Worm (Caenorhabditis elegans) whole organism, L1 larva: ENCODE data around the gene F57F5.3.

Experiments
- C16A3.4 ChIP-seq: fragments of 150-350 bp; optimal IDR thresholded peaks from 2 replicates; lab custom pipeline; 2014; ENCODE audit warnings: missing biosample characterization, missing genetic modification characterization
- C34B4.2 ChIP-seq: sonication (generic microtip); optimal IDR thresholded peaks from 2 replicates; lab custom pipeline; 2017; ENCODE audit warnings: mild to moderate bottlenecking, missing genetic modification characterization, missing compliant biosample characterization
- F16B12.6 ChIP-seq: fragments of 150-350 bp; optimal IDR thresholded peaks from 2 replicates; lab custom pipeline; 2014; ENCODE audit warnings: missing biosample characterization, missing genetic modification characterization
- alr-1 ChIP-seq: fragments of 200-800 bp; sonication (Bioruptor generic); optimal IDR thresholded peaks from 2 replicates; lab custom pipeline; 2018; ENCODE audit warnings: borderline replicate concordance, mild to moderate bottlenecking, missing genetic modification characterization, missing compliant biosample characterization
- blmp-1 ChIP-seq: fragments of 150-350 bp; optimal IDR thresholded peaks from 2 replicates; lab custom pipeline; 2014; ENCODE audit warnings: missing biosample characterization, missing genetic modification characterization
- ceh-82 ChIP-seq, 3 experiments: fragments of 150-350 bp in 1 of 3; sonication (generic microtip) in 2 of 3; optimal IDR thresholded peaks; 2 replicates each; lab custom pipeline; 2014 to 2017; ENCODE audit warnings: missing biosample characterization in 3 of 3, missing genetic modification characterization in 3 of 3
- dpl-1 ChIP-seq, 3 experiments: fragments of 150-350 bp in 2 of 3; sonication (generic microtip) in 1 of 3; optimal IDR thresholded peaks; 2 replicates each; lab custom pipeline; 2014 to 2017; ENCODE audit warnings: missing biosample characterization in 3 of 3, missing genetic modification characterization in 3 of 3, missing genetic modification reagents in 3 of 3
- egl-13 ChIP-seq: sonication (generic microtip); optimal IDR thresholded peaks from 2 replicates; lab custom pipeline; 2016; ENCODE audit warnings: missing genotype, missing genetic modification reagents, missing genetic modification characterization, missing compliant biosample characterization
- egl-27 ChIP-seq, 2 experiments: fragments of 150-350 bp in 1 of 2; sonication (generic microtip); optimal IDR thresholded peaks; 3 replicates each; lab custom pipeline; 2017 to 2018; ENCODE audit warnings: missing biosample characterization in 2 of 2, missing genetic modification characterization in 2 of 2, missing genetic modification reagents in 2 of 2
- elt-2 ChIP-seq: sonication (generic microtip); optimal IDR thresholded peaks from 2 replicates; lab custom pipeline; 2016; ENCODE audit warnings: missing genetic modification characterization, mild to moderate bottlenecking, inconsistent platforms, missing compliant biosample characterization, missing genetic modification reagents
- elt-3 ChIP-seq, 6 experiments: fragments of 150-350 bp in 1 of 6; sonication (generic microtip); optimal IDR thresholded peaks; 2 replicates each; lab custom pipeline; 2017 to 2018; ENCODE audit warnings: missing biosample characterization in 6 of 6, missing genetic modification characterization in 6 of 6, inconsistent platforms in 1 of 6
- ets-5 ChIP-seq: fragments of 200-800 bp; sonication (Bioruptor generic); IDR thresholded peaks from 2 replicates; pipeline ENCODE4 v1.3.6; 2022; ENCODE audit warnings: missing genetic modification characterization, missing compliant biosample characterization
- fos-1 ChIP-seq: fragments of 150-350 bp; optimal IDR thresholded peaks from 2 replicates; lab custom pipeline; 2014; ENCODE audit warnings: missing biosample characterization, missing genetic modification characterization
- hlh-4 ChIP-seq: sonication (generic microtip); optimal IDR thresholded peaks from 2 replicates; lab custom pipeline; 2016; ENCODE audit warnings: mild to moderate bottlenecking, missing genetic modification characterization, missing compliant biosample characterization
- hpl-2 ChIP-seq: fragments of 150-350 bp; optimal IDR thresholded peaks from 2 replicates; lab custom pipeline; 2014; ENCODE audit warnings: missing biosample characterization, missing genetic modification reagents, missing genetic modification characterization
- irx-1 ChIP-seq: sonication (generic microtip); optimal IDR thresholded peaks from 2 replicates; lab custom pipeline; 2016; ENCODE audit warnings: missing genetic modification characterization, missing compliant biosample characterization
- isw-1 ChIP-seq: fragments of 200-800 bp; sonication (Bioruptor generic); IDR thresholded peaks from 2 replicates; pipeline ENCODE4 v1.3.6; 2022; ENCODE audit warnings: missing genetic modification characterization, missing compliant biosample characterization
- lin-13 ChIP-seq: fragments of 150-350 bp; optimal IDR thresholded peaks from 2 replicates; lab custom pipeline; 2014; ENCODE audit warnings: missing biosample characterization, missing genetic modification reagents, missing genetic modification characterization
- lin-14 ChIP-seq: fragments of 200-800 bp; sonication (Bioruptor generic); optimal IDR thresholded peaks from 2 replicates; lab custom pipeline; 2018; ENCODE audit warnings: mild to moderate bottlenecking, missing genetic modification characterization, moderate library complexity, missing compliant biosample characterization
- lin-15B ChIP-seq: fragments of 150-350 bp; sonication (generic microtip); optimal IDR thresholded peaks from 3 replicates; lab custom pipeline; 2014; ENCODE audit warnings: missing biosample characterization, missing genetic modification characterization
- mab-9 ChIP-seq: fragments of 200-800 bp; sonication (Bioruptor generic); IDR thresholded peaks from 2 replicates; pipeline ENCODE4 v1.3.6; 2022; ENCODE audit warnings: missing genetic modification reagents, missing genetic modification characterization, missing compliant biosample characterization
- mdl-1 ChIP-seq, 2 experiments: fragments of 150-350 bp; optimal IDR thresholded peaks; 2 replicates each; lab custom pipeline; 2014 to 2017; ENCODE audit warnings: missing biosample characterization in 2 of 2, missing genetic modification characterization in 2 of 2, inconsistent platforms in 1 of 2
- mef-2 ChIP-seq: fragments of 150-350 bp; optimal IDR thresholded peaks from 2 replicates; lab custom pipeline; 2014; ENCODE audit warnings: missing biosample characterization, missing genetic modification characterization
- mep-1 ChIP-seq: fragments of 150-350 bp; optimal IDR thresholded peaks from 2 replicates; lab custom pipeline; 2014; ENCODE audit warnings: missing biosample characterization, missing genetic modification characterization
- nhr-12 ChIP-seq: sonication (generic microtip); optimal IDR thresholded peaks from 2 replicates; lab custom pipeline; 2017; ENCODE audit warnings: missing biosample characterization, missing genetic modification characterization
- nhr-19 ChIP-seq: fragments of 200-800 bp; sonication (Bioruptor generic); conservative IDR thresholded peaks from 2 replicates; pipeline ENCODE4 v1.3.6; 2022; ENCODE audit warnings: missing genetic modification characterization, missing compliant biosample characterization
- nhr-20 ChIP-seq: sonication (generic microtip); optimal IDR thresholded peaks from 2 replicates; lab custom pipeline; 2016; ENCODE audit warnings: mild to moderate bottlenecking, missing genetic modification characterization, missing compliant biosample characterization
- nhr-28 ChIP-seq: fragments of 150-350 bp; optimal IDR thresholded peaks from 2 replicates; lab custom pipeline; 2014; ENCODE audit warnings: missing biosample characterization, missing genetic modification characterization
- nhr-84 ChIP-seq: sonication (generic microtip); optimal IDR thresholded peaks from 2 replicates; lab custom pipeline; 2017; ENCODE audit warnings: missing biosample characterization, missing genetic modification characterization
- nhr-90 ChIP-seq: sonication (generic microtip); optimal IDR thresholded peaks from 2 replicates; lab custom pipeline; 2016; ENCODE audit warnings: mild to moderate bottlenecking, missing genetic modification characterization, missing compliant biosample characterization; ENCODE audit not compliant: poor library complexity
- pax-3 ChIP-seq: fragments of 200-800 bp; sonication (Bioruptor generic); optimal IDR thresholded peaks from 2 replicates; lab custom pipeline; 2018; ENCODE audit warnings: mild to moderate bottlenecking, missing genetic modification characterization, moderate library complexity, missing compliant biosample characterization
- snpc-4 ChIP-seq: fragments of 150-350 bp; optimal IDR thresholded peaks from 2 replicates; lab custom pipeline; 2014; ENCODE audit warnings: missing biosample characterization, missing genetic modification characterization
- sox-4 ChIP-seq: sonication (generic microtip); optimal IDR thresholded peaks from 2 replicates; lab custom pipeline; 2016; ENCODE audit warnings: missing genetic modification characterization, missing compliant biosample characterization
- sup-37 ChIP-seq: fragments of 200-800 bp; sonication (Bioruptor generic); optimal IDR thresholded peaks from 2 replicates; lab custom pipeline; 2018; ENCODE audit warnings: mild to moderate bottlenecking, missing genetic modification characterization, missing compliant biosample characterization
- tbx-2 ChIP-seq: sonication (generic microtip); optimal IDR thresholded peaks from 2 replicates; lab custom pipeline; 2016; ENCODE audit warnings: missing genetic modification characterization, missing compliant biosample characterization
- unc-130 ChIP-seq: fragments of 150-350 bp; optimal IDR thresholded peaks from 2 replicates; lab custom pipeline; 2017; ENCODE audit warnings: missing biosample characterization, missing genetic modification characterization, inconsistent platforms
- unc-30 ChIP-seq: sonication (generic microtip); optimal IDR thresholded peaks from 2 replicates; lab custom pipeline; 2017; ENCODE audit warnings: missing biosample characterization, missing genetic modification characterization
- unc-86 ChIP-seq: sonication (generic microtip); optimal IDR thresholded peaks from 2 replicates; lab custom pipeline; 2016; ENCODE audit warnings: missing genetic modification characterization, missing compliant biosample characterization
- zag-1 ChIP-seq: fragments of 150-350 bp; optimal IDR thresholded peaks from 2 replicates; lab custom pipeline; 2014; ENCODE audit warnings: missing biosample characterization, missing genetic modification characterization

F57F5.3 gene

DNA sequence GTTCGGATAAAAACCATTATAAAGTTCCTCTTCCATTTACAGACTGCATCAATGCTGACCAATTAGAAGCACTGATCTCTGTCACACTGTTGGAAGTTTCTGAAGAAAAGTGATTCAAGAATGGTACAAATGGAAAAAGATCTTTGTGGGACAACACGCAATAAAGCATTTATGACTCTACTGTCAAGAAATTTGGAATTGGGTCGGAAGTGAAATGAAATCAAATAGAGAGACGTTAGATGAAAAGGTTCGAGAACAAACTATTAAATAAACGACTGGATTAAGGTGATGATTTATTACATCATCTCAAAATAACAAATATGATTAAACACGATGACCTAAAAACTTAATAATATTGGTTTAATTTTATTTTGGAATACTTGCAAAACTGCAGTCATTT, at the start of gene F57F5.3:
F57F5.3 (minus strand) TSS at position 101 of the 400 bp plus-strand sequence.
- TF ChIP-seq mef-2 (tag; lab: Kevin White, UChicago), result no peak
- no peak for TF ChIP-seq sup-37 (GFP tag; lab: Kevin White, UChicago)
- no peak for TF ChIP-seq ets-5 (GFP tag; lab: Robert Waterston, UW)
- no peak for TF ChIP-seq C16A3.4 (tag; lab: Kevin White, UChicago)
- no peak for TF ChIP-seq isw-1 (GFP tag; lab: Robert Waterston, UW)
- no peak for TF ChIP-seq elt-2 (tag; lab: Kevin White, UChicago)

DNA sequence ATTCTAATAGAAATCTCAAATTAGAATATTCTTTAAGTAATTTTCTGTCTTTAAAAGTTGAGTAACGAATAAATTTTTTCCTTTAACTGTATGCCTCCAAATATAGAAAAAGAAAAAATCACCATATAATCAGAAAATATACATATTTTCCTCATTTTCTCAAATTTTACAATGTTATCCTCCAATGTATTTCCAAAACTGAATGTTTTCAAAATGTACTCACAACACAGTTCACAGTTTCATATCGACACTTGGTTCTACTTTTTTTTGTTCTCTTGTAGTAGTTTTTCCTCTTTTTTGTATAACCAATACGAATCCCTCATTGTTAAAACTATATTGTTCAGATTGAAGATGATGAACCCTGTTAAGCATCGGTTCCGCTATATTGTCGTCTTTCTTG, 47.2 kb upstream of the F57F5.3 start, which contains the start of gene F10C2.7:
F10C2.7 (plus strand) TSS at position 301 of the 400 bp plus-strand sequence.
- TF ChIP-seq lin-15B (tag; lab: Kevin White, UChicago), result no peak
- TF ChIP-seq sox-4 (tag; lab: Kevin White, UChicago), result no peak

DNA sequence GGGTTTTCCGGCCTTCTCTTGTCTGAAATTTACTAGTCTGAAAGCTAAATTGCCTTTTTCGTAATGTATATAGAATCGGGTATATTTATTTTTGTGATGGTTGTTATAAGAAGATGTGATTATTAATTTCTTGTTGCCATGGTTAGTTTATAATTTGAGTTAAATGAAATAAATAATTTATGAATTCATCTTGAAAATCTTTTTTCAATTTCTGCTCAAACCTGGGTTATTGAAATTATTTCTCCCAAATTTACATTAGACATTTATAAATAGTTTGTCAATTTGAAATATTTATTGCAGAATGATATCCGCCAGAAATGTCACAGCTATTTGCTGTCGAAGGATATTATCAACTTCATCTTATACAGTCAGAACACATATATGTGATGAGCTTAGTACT, 42.0 kb upstream of the F57F5.3 start, which contains the start of gene dars-2:
dars-2 (plus strand) TSS at position 301 of the 400 bp plus-strand sequence.
- no peak for TF ChIP-seq irx-1 (tag; lab: Kevin White, UChicago)

DNA sequence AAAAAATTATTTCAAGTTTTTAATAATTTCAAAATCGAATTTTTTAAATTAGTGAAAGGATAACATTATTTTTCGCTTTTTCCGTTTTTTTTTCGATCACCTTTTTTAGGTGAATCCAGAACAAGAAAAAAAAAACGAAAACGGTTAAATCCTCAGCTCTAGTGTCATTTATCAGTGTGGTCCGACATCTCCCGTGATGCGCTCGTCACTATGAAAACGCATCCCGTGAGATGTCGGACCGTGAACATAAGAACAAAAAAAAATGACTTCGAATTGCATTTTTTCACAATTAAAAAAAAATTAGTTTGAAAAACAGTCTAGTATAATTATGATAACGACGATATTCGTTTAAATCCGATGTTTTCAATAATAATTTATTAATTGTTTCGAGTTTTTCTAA, 41.3 kb upstream of the F57F5.3 start:
- TF ChIP-seq snpc-4 (tag; lab: Kevin White, UChicago), result peak; percentile 56
- no peak for TF ChIP-seq C16A3.4 (tag; lab: Kevin White, UChicago)

DNA sequence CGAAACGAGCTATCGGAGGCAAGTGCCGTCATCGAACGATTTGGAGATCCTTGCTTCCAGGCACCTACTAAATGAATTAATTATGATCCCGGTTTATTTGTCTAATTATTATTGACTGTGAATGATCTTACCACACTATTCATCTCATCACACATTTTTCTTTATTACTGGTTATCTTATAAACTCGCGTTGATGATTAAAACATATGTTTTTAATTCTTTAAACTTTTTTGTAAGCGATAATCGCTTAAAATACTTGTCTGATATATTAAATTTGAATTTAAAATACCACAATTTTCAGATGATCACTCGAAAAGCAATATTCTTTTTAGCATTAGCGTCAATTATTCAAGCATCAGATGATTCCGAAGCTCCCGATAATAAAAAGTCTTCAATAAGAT, 38.7 kb upstream of the F57F5.3 start, which contains the start of gene F10C2.5:
F10C2.5 (plus strand) TSS at position 301 of the 400 bp plus-strand sequence.
- no peak for TF ChIP-seq unc-130 (tag; lab: Kevin White, UChicago)
- TF ChIP-seq ets-5 (GFP tag; lab: Robert Waterston, UW), result no peak
- TF ChIP-seq egl-13, result no peak
- TF ChIP-seq sox-4 (tag; lab: Kevin White, UChicago), result no peak
- TF ChIP-seq nhr-28, result no peak
- no peak for TF ChIP-seq mab-9 (GFP tag; lab: Robert Waterston, UW)
- TF ChIP-seq zag-1, result no peak
- TF ChIP-seq mdl-1 (tag; optimal IDR thresholded peaks at IDR 0.05; lab: Kevin White, UChicago), result no peak
- TF ChIP-seq fos-1, result no peak
- TF ChIP-seq mep-1 (tag; lab: Kevin White, UChicago), result no peak
- TF ChIP-seq lin-15B (tag; lab: Kevin White, UChicago), result no peak
- no peak for TF ChIP-seq unc-30 (tag; lab: Kevin White, UChicago)
- no peak for TF ChIP-seq lin-13 (GFP tag; lab: Kevin White, UChicago)
- TF ChIP-seq nhr-12 (tag; lab: Kevin White, UChicago), result no peak
- TF ChIP-seq hlh-4, result no peak
- TF ChIP-seq tbx-2 (tag; lab: Kevin White, UChicago), result no peak

DNA sequence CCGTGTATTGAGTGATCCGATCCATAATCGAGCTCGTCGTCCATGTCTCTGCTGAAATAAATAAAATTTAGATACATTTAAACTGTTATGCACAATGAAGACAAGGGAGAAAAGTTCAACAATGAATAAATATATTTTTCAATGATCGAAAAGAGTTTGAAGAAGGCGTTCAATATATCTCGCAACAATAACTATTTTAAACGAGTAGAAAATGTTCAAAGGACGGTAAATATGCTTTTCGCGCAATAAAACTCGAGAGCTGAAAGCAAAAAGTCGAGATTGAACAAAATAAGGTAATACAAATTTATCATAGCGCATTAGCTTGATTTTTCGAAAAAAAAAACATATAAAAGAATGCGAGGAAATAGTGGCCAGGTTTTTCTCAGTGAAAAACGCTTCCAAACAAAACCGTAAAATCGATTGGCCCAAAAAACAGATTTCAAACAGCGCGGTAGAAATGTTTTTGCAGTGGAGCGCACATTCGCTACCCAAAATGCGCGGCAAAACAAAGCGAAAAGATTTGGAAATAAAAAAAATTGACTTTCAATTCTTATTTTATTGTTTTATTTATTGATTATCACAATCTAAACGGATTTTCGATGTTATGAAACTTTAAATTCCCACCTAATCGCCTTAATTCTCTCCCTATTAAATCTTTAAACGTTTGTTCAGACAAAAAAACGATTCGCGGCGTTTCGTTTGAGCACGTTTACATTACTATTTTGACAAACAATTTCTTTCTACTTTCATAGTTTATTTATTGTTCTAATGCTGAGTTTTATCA, 34.6 kb upstream of the F57F5.3 start, which contains the start of the genes kup-1 and F10C2.4:
kup-1 (minus strand) TSS at position 51 of the 784 bp plus-strand sequence.
F10C2.4 (plus strand) TSS at position 734 of the 784 bp plus-strand sequence.
- TF ChIP-seq pax-3 (tag; lab: Kevin White, UChicago), result peak; percentile 55
- TF ChIP-seq C34B4.2, result no peak
- TF ChIP-seq sox-4 (tag; lab: Kevin White, UChicago), result no peak
- no peak for TF ChIP-seq mab-9 (GFP tag; lab: Robert Waterston, UW)
- peak; percentile 63 for TF ChIP-seq C16A3.4 (tag; lab: Kevin White, UChicago)
- TF ChIP-seq alr-1 (tag; lab: Kevin White, UChicago), result no peak
- TF ChIP-seq zag-1, result no peak
- TF ChIP-seq isw-1 (GFP tag; lab: Robert Waterston, UW), result peak; percentile 48
- TF ChIP-seq egl-27 (tag; optimal IDR thresholded peaks at IDR 0.05; lab: Kevin White, UChicago), result no peak
- TF ChIP-seq elt-3 (tag; optimal IDR thresholded peaks at IDR 0.05; lab: Kevin White, UChicago), result peak in 2 of 6 experiments; percentile 50 to 62
- peak; percentile 60 for TF ChIP-seq blmp-1
- no peak for TF ChIP-seq nhr-84
- TF ChIP-seq tbx-2 (tag; lab: Kevin White, UChicago), result peak; percentile 66
- no peak for TF ChIP-seq lin-14
- peak; percentile 48 for TF ChIP-seq nhr-19 (GFP tag; lab: Robert Waterston, UW)
- peak; percentile 71 for TF ChIP-seq nhr-20 (tag; lab: Kevin White, UChicago)
- TF ChIP-seq dpl-1 (GFP tag; optimal IDR thresholded peaks at IDR 0.05; lab: Kevin White, UChicago), result peak; percentile 92 to 96 (median 94)
- TF ChIP-seq hpl-2 (GFP tag; lab: Kevin White, UChicago), result no peak
- TF ChIP-seq ceh-82 (tag; optimal IDR thresholded peaks at IDR 0.05; lab: Kevin White, UChicago), result peak in 1 of 3 experiments; percentile 63
- peak; percentile 19 for TF ChIP-seq snpc-4 (tag; lab: Kevin White, UChicago)
- TF ChIP-seq F16B12.6 (tag; lab: Kevin White, UChicago), result peak; percentile 11
- TF ChIP-seq unc-86 (tag; lab: Kevin White, UChicago), result peak; percentile 48
- peak; percentile 27 for TF ChIP-seq nhr-90 (tag; lab: Kevin White, UChicago)
